Worm (Caenorhabditis elegans) whole organism, L3 larva: ENCODE data around the gene zipt-7.2.

Source experiments
- ZK546.5 ChIP-seq: sonication (generic microtip); optimal IDR thresholded peaks from 2 replicates; lab custom pipeline; 2017; ENCODE audit warnings: missing biosample characterization, missing genetic modification characterization
- aly-2 ChIP-seq: fragments of 150-350 bp; optimal IDR thresholded peaks from 2 replicates; lab custom pipeline; 2014; ENCODE audit warnings: missing biosample characterization, missing genetic modification characterization
- ceh-16 ChIP-seq: sonication (generic microtip); optimal IDR thresholded peaks from 2 replicates; lab custom pipeline; 2017; ENCODE audit warnings: missing biosample characterization, missing genetic modification characterization
- ceh-82 ChIP-seq: fragments of 150-350 bp; optimal IDR thresholded peaks from 2 replicates; lab custom pipeline; 2014; ENCODE audit warnings: missing biosample characterization, missing genetic modification characterization
- ceh-9 ChIP-seq: sonication (generic microtip); optimal IDR thresholded peaks from 2 replicates; lab custom pipeline; 2018; ENCODE audit warnings: missing biosample characterization, missing genetic modification characterization
- daf-12 ChIP-seq: fragments of 150-350 bp; optimal IDR thresholded peaks from 2 replicates; lab custom pipeline; 2014; ENCODE audit warnings: missing biosample characterization, missing genetic modification reagents, missing genetic modification characterization
- egl-5 ChIP-seq: fragments of 150-350 bp; optimal IDR thresholded peaks from 2 replicates; lab custom pipeline; 2017; ENCODE audit warnings: missing biosample characterization, missing genetic modification reagents, missing genetic modification characterization, inconsistent platforms
- elt-1 ChIP-seq: fragments of 150-350 bp; optimal IDR thresholded peaks from 2 replicates; lab custom pipeline; 2014; ENCODE audit warnings: missing biosample characterization, missing genetic modification characterization
- elt-2 ChIP-seq: sonication (generic microtip); optimal IDR thresholded peaks from 2 replicates; lab custom pipeline; 2016; ENCODE audit warnings: missing genetic modification reagents, mild to moderate bottlenecking, missing genetic modification characterization, missing compliant biosample characterization
- elt-3 ChIP-seq, 3 experiments: fragments of 150-350 bp in 1 of 3; sonication (generic microtip) in 2 of 3; optimal IDR thresholded peaks; 2 replicates in 2 of 3; 4 replicates in 1 of 3; lab custom pipeline; 2014 to 2017; ENCODE audit warnings: missing biosample characterization in 3 of 3, missing genetic modification characterization in 3 of 3
- eor-1 ChIP-seq, 2 experiments: fragments of 150-350 bp; optimal IDR thresholded peaks; 2 replicates each; lab custom pipeline; 2014 to 2018; ENCODE audit warnings: missing biosample characterization in 2 of 2, missing genetic modification characterization in 2 of 2
- fkh-10 ChIP-seq: sonication (generic microtip); optimal IDR thresholded peaks from 2 replicates; lab custom pipeline; 2017; ENCODE audit warnings: missing biosample characterization, missing genetic modification reagents, missing genetic modification characterization
- fos-1 ChIP-seq: fragments of 150-350 bp; optimal IDR thresholded peaks from 2 replicates; lab custom pipeline; 2014; ENCODE audit warnings: missing biosample characterization, missing genetic modification characterization
- hmg-11 ChIP-seq: sonication (generic microtip); optimal IDR thresholded peaks from 2 replicates; lab custom pipeline; 2016; ENCODE audit warnings: missing genetic modification characterization, missing compliant biosample characterization
- lin-39 ChIP-seq: fragments of 150-350 bp; optimal IDR thresholded peaks from 2 replicates; lab custom pipeline; 2018; ENCODE audit warnings: missing biosample characterization, missing genetic modification reagents, missing genetic modification characterization
- mdl-1 ChIP-seq: fragments of 150-350 bp; optimal IDR thresholded peaks from 2 replicates; lab custom pipeline; 2014; ENCODE audit warnings: missing biosample characterization, missing genetic modification characterization
- mml-1 ChIP-seq: fragments of 150-350 bp; sonication (generic microtip); optimal IDR thresholded peaks from 3 replicates; lab custom pipeline; 2014; ENCODE audit warnings: missing biosample characterization, missing genetic modification characterization
- nfya-1 ChIP-seq: sonication (generic microtip); optimal IDR thresholded peaks from 2 replicates; lab custom pipeline; 2017; ENCODE audit warnings: missing genetic modification characterization, mild to moderate bottlenecking, missing compliant biosample characterization, antibody characterized with exemption, moderate library complexity; ENCODE audit not compliant: insufficient read depth
- nhr-11 ChIP-seq: fragments of 150-350 bp; optimal IDR thresholded peaks from 2 replicates; lab custom pipeline; 2014; ENCODE audit warnings: missing biosample characterization, missing genetic modification characterization
- nhr-23 ChIP-seq: fragments of 150-350 bp; optimal IDR thresholded peaks from 2 replicates; lab custom pipeline; 2014; ENCODE audit warnings: missing biosample characterization, missing genetic modification reagents, missing genetic modification characterization
- nhr-237 ChIP-seq: fragments of 150-350 bp; optimal IDR thresholded peaks from 2 replicates; lab custom pipeline; 2014; ENCODE audit warnings: missing biosample characterization, missing genetic modification characterization
- nhr-25 ChIP-seq: sonication (generic microtip); optimal IDR thresholded peaks from 2 replicates; lab custom pipeline; 2017; ENCODE audit warnings: missing biosample characterization, missing genetic modification characterization
- nhr-28 ChIP-seq: fragments of 150-350 bp; optimal IDR thresholded peaks from 2 replicates; lab custom pipeline; 2014; ENCODE audit warnings: missing biosample characterization, missing genetic modification characterization
- nhr-43 ChIP-seq: sonication (generic microtip); optimal IDR thresholded peaks from 2 replicates; lab custom pipeline; 2016; ENCODE audit warnings: mild to moderate bottlenecking, missing genetic modification characterization, missing compliant biosample characterization; ENCODE audit not compliant: poor library complexity, severe bottlenecking
- nhr-67 ChIP-seq: fragments of 150-350 bp; optimal IDR thresholded peaks from 2 replicates; lab custom pipeline; 2014; ENCODE audit warnings: missing biosample characterization, missing genetic modification characterization
- nhr-76 ChIP-seq: fragments of 150-350 bp; sonication (generic microtip); optimal IDR thresholded peaks from 5 replicates; lab custom pipeline; 2014; ENCODE audit warnings: missing biosample characterization, missing genetic modification characterization
- nhr-77 ChIP-seq: fragments of 150-350 bp; optimal IDR thresholded peaks from 2 replicates; lab custom pipeline; 2014; ENCODE audit warnings: missing biosample characterization, missing genetic modification characterization
- pqm-1 ChIP-seq: fragments of 150-350 bp; optimal IDR thresholded peaks from 2 replicates; lab custom pipeline; 2017; ENCODE audit warnings: missing biosample characterization, missing genetic modification characterization, inconsistent platforms
- sea-2 ChIP-seq: fragments of 150-350 bp; sonication (generic microtip); optimal IDR thresholded peaks from 4 replicates; lab custom pipeline; 2014; ENCODE audit warnings: missing biosample characterization, missing genetic modification reagents, missing genetic modification characterization
- snpc-4 ChIP-seq: fragments of 150-350 bp; optimal IDR thresholded peaks from 2 replicates; lab custom pipeline; 2014; ENCODE audit warnings: missing biosample characterization, missing genetic modification characterization
- tbx-2 ChIP-seq: sonication (generic microtip); optimal IDR thresholded peaks from 2 replicates; lab custom pipeline; 2016; ENCODE audit warnings: mild to moderate bottlenecking, missing genetic modification characterization, missing compliant biosample characterization
- unc-39 ChIP-seq: sonication (generic microtip); optimal IDR thresholded peaks from 4 replicates; lab custom pipeline; 2017; ENCODE audit warnings: missing biosample characterization, missing genetic modification characterization
- zag-1 ChIP-seq: fragments of 150-350 bp; optimal IDR thresholded peaks from 2 replicates; lab custom pipeline; 2014; ENCODE audit warnings: missing biosample characterization, missing genetic modification characterization
- ztf-11 ChIP-seq: fragments of 150-350 bp; optimal IDR thresholded peaks from 2 replicates; lab custom pipeline; 2014; ENCODE audit warnings: missing biosample characterization, missing genetic modification characterization
- ztf-4 ChIP-seq: fragments of 150-350 bp; optimal IDR thresholded peaks from 2 replicates; lab custom pipeline; 2014; ENCODE audit warnings: missing biosample characterization, missing genetic modification characterization

Gene zipt-7.2

ce11 chrX:15478717-15479116, 29.0 kb downstream of the zipt-7.2 start, which contains the start of gene gcy-36:
TSS of gene gcy-36 (plus strand) at chrX:15479017.
- TF ChIP-seq nhr-11, result no peak
- TF ChIP-seq elt-2 (tag; lab: Kevin White, UChicago), result no peak
- TF ChIP-seq ztf-4 (tag; lab: Kevin White, UChicago), result no peak
- TF ChIP-seq, all 47 proteins: peak for 0

ce11 chrX:15477309-15477708, 30.4 kb downstream of the zipt-7.2 start, which contains the start of gene exc-1:
TSS of gene exc-1 (minus strand) at chrX:15477409.
- TF ChIP-seq nhr-67 (tag; lab: Kevin White, UChicago) (no peak), nhr-237 (no peak), elt-3 (tag; optimal IDR thresholded peaks at IDR 0.05; lab: Kevin White, UChicago) (no peak), unc-39 (tag; lab: Kevin White, UChicago) (no peak), ZK546.5 (no peak), nhr-43 (tag; lab: Kevin White, UChicago) (no peak), nhr-23 (tag; lab: Kevin White, UChicago) (no peak), egl-5 (tag; lab: Kevin White, UChicago) (no peak), lin-39 (tag; lab: Kevin White, UChicago) (no peak), ceh-82 (no peak), nhr-28 (tag; lab: Kevin White, UChicago) (no peak), mml-1 (tag; lab: Kevin White, UChicago) (no peak), hmg-11 (tag; lab: Kevin White, UChicago) (no peak), ztf-4 (tag; lab: Kevin White, UChicago) (no peak), mdl-1 (tag; lab: Kevin White, UChicago) (no peak), fkh-10 (no peak), nhr-76 (tag; lab: Kevin White, UChicago) (no peak), aly-2 (tag; lab: Kevin White, UChicago) (no peak), sea-2 (no peak), daf-12 (no peak)

ce11 chrX:15469957-15470548, 37.6 kb downstream of the zipt-7.2 start:
- TF ChIP-seq elt-1 (tag; lab: Kevin White, UChicago) (peak; percentile 98), egl-5 (tag; lab: Kevin White, UChicago) (no peak)
- TF ChIP-seq, all 47 proteins: peak for 1

ce11 chrX:15468657-15469056, 39.0 kb downstream of the zipt-7.2 start:
- TF ChIP-seq unc-39 (tag; lab: Kevin White, UChicago), result no peak
- TF ChIP-seq nhr-28 (tag; lab: Kevin White, UChicago), result no peak
- TF ChIP-seq nfya-1 (tag; lab: Kevin White, UChicago), result no peak
- no peak for TF ChIP-seq nhr-77
- no peak for TF ChIP-seq aly-2 (tag; lab: Kevin White, UChicago)
- TF ChIP-seq eor-1 (tag; optimal IDR thresholded peaks at IDR 0.05; lab: Kevin White, UChicago), result no peak
- no peak for TF ChIP-seq pqm-1
- no peak for TF ChIP-seq tbx-2 (tag; lab: Kevin White, UChicago)
- TF ChIP-seq nhr-43 (tag; lab: Kevin White, UChicago), result no peak
- TF ChIP-seq nhr-25, result no peak
- TF ChIP-seq lin-39 (tag; lab: Kevin White, UChicago), result no peak
- no peak for TF ChIP-seq zag-1
- TF ChIP-seq fos-1, result no peak
- no peak for TF ChIP-seq snpc-4 (tag; lab: Kevin White, UChicago)

- TF ChIP-seq egl-5 (tag; lab: Kevin White, UChicago) (no peak), unc-39 (tag; lab: Kevin White, UChicago) (no peak), ceh-9 (tag; lab: Kevin White, UChicago) (no peak), aly-2 (tag; lab: Kevin White, UChicago) (no peak), ztf-11 (tag; lab: Kevin White, UChicago) (no peak), ceh-16 (tag; lab: Kevin White, UChicago) (no peak), snpc-4 (tag; lab: Kevin White, UChicago) (no peak)
- TF ChIP-seq, all 47 proteins: peak for 0
Observed at ce11 chrX:15466032-15466431, 41.6 kb downstream of the zipt-7.2 start, which contains the start of gene sprr-1. TSS of gene sprr-1 (plus strand) at chrX:15466300.
